Worm (Caenorhabditis elegans) whole organism, young adult: ENCODE data around the gene ZK795.3.

Source experiments
- B0261.1 ChIP-seq: sonication (generic microtip); optimal IDR thresholded peaks from 2 replicates; lab custom pipeline; 2016; ENCODE audit warnings: mild to moderate bottlenecking, missing genetic modification characterization, moderate library complexity, missing compliant biosample characterization
- B0336.3 ChIP-seq: fragments of 200-800 bp; sonication (Bioruptor generic); IDR thresholded peaks from 2 replicates; pipeline ENCODE4 v1.3.6; 2022; ENCODE audit warnings: missing genetic modification characterization, missing compliant biosample characterization
- C06A6.2 ChIP-seq: fragments of 200-800 bp; sonication (Bioruptor generic); conservative IDR thresholded peaks from 2 replicates; pipeline ENCODE4 v1.3.6; 2022; ENCODE audit warnings: missing genetic modification characterization, missing compliant biosample characterization
- D2030.7 ChIP-seq: fragments of 200-800 bp; sonication (Bioruptor generic); IDR thresholded peaks from 2 replicates; pipeline ENCODE4 v1.3.6; 2022; ENCODE audit warnings: missing genetic modification reagents, missing genetic modification characterization, missing compliant biosample characterization
- F33H1.4 ChIP-seq: fragments of 200-800 bp; sonication (Bioruptor generic); IDR thresholded peaks from 2 replicates; pipeline ENCODE4 v1.3.6; 2022; ENCODE audit warnings: missing genetic modification reagents, missing genetic modification characterization, missing compliant biosample characterization
- F39B2.1 ChIP-seq: fragments of 200-800 bp; sonication (Bioruptor generic); IDR thresholded peaks from 2 replicates; pipeline ENCODE4 v1.3.6; 2022; ENCODE audit warnings: missing genetic modification reagents, missing genetic modification characterization, missing compliant biosample characterization
- F49E8.2 ChIP-seq: sonication (generic microtip); optimal IDR thresholded peaks from 3 replicates; lab custom pipeline; 2017; ENCODE audit warnings: missing genetic modification characterization, mild to moderate bottlenecking, missing compliant biosample characterization, antibody characterized with exemption, moderate library complexity; ENCODE audit not compliant: insufficient read depth
- F55B11.4 ChIP-seq: sonication (generic microtip); optimal IDR thresholded peaks from 2 replicates; lab custom pipeline; 2016; ENCODE audit warnings: missing compliant biosample characterization, missing genetic modification characterization, borderline replicate concordance; ENCODE audit not compliant: insufficient read depth
- K11D2.4 ChIP-seq: fragments of 200-800 bp; sonication (Bioruptor generic); IDR thresholded peaks from 2 replicates; pipeline ENCODE4 v1.3.6; 2022; ENCODE audit warnings: missing genetic modification reagents, missing genetic modification characterization, missing compliant biosample characterization
- K12H6.12 ChIP-seq: fragments of 200-800 bp; sonication (Bioruptor generic); optimal IDR thresholded peaks from 2 replicates; lab custom pipeline; 2018; ENCODE audit warnings: mild to moderate bottlenecking, missing genetic modification characterization, missing compliant biosample characterization
- Y67H2A.10 ChIP-seq: fragments of 200-800 bp; sonication (Bioruptor generic); conservative IDR thresholded peaks from 2 replicates; pipeline ENCODE4 v1.3.6; 2022; ENCODE audit warnings: missing genetic modification reagents, missing genetic modification characterization, missing compliant biosample characterization
- Y79H2A.3 ChIP-seq: fragments of 200-800 bp; sonication (Bioruptor generic); conservative IDR thresholded peaks from 2 replicates; pipeline ENCODE4 v1.3.6; 2022; ENCODE audit warnings: missing genetic modification reagents, missing genetic modification characterization, missing compliant biosample characterization
- ZK185.1 ChIP-seq: sonication (generic microtip); optimal IDR thresholded peaks from 2 replicates; lab custom pipeline; 2016; ENCODE audit warnings: mild to moderate bottlenecking, missing genetic modification characterization, missing compliant biosample characterization; ENCODE audit not compliant: poor library complexity, severe bottlenecking
- aptf-2 ChIP-seq: fragments of 200-800 bp; sonication (Bioruptor generic); conservative IDR thresholded peaks from 2 replicates; pipeline ENCODE4 v1.3.6; 2022; ENCODE audit warnings: missing genetic modification reagents, missing genetic modification characterization, missing compliant biosample characterization
- atf-7 ChIP-seq: sonication (generic microtip); optimal IDR thresholded peaks from 2 replicates; lab custom pipeline; 2017; ENCODE audit warnings: mild to moderate bottlenecking, missing genetic modification characterization, missing compliant biosample characterization
- athp-1 ChIP-seq: sonication (generic microtip); optimal IDR thresholded peaks from 2 replicates; lab custom pipeline; 2017; ENCODE audit warnings: mild to moderate bottlenecking, missing genetic modification characterization, missing compliant biosample characterization
- bed-2 ChIP-seq: fragments of 200-800 bp; sonication (Bioruptor generic); IDR thresholded peaks from 2 replicates; pipeline ENCODE4 v1.3.6; 2022; ENCODE audit warnings: missing genetic modification reagents, missing genetic modification characterization, missing compliant biosample characterization
- ccch-3 ChIP-seq: fragments of 200-800 bp; sonication (Bioruptor generic); optimal IDR thresholded peaks from 2 replicates; lab custom pipeline; 2018; ENCODE audit warnings: mild to moderate bottlenecking, missing genetic modification characterization, missing compliant biosample characterization
- cebp-2 ChIP-seq: fragments of 200-800 bp; sonication (Bioruptor generic); IDR thresholded peaks from 2 replicates; pipeline ENCODE4 v1.3.6; 2022; ENCODE audit warnings: missing genetic modification characterization, missing compliant biosample characterization
- ceh-40 ChIP-seq: fragments of 200-800 bp; sonication (Bioruptor generic); IDR thresholded peaks from 2 replicates; pipeline ENCODE4 v1.3.6; 2022; ENCODE audit warnings: missing genetic modification characterization, missing compliant biosample characterization
- ceh-79 ChIP-seq: sonication (generic microtip); optimal IDR thresholded peaks from 2 replicates; lab custom pipeline; 2017; ENCODE audit warnings: mild to moderate bottlenecking, missing genetic modification characterization, missing compliant biosample characterization
- ceh-91 ChIP-seq: fragments of 200-800 bp; sonication (Bioruptor generic); IDR thresholded peaks from 2 replicates; pipeline ENCODE4 v1.3.6; 2022; ENCODE audit warnings: missing genetic modification reagents, missing genetic modification characterization, missing compliant biosample characterization
- chd-7 ChIP-seq: sonication (generic microtip); optimal IDR thresholded peaks from 2 replicates; lab custom pipeline; 2016; ENCODE audit warnings: mild to moderate bottlenecking, missing genetic modification characterization, moderate library complexity, missing compliant biosample characterization
- dpl-1 ChIP-seq: fragments of 150-350 bp; optimal IDR thresholded peaks from 2 replicates; lab custom pipeline; 2014; ENCODE audit warnings: missing biosample characterization, missing genetic modification reagents, missing genetic modification characterization
- efl-1 ChIP-seq: fragments of 150-350 bp; optimal IDR thresholded peaks from 2 replicates; lab custom pipeline; 2014; ENCODE audit warnings: missing biosample characterization, missing genetic modification reagents, missing genetic modification characterization
- egl-18 ChIP-seq: fragments of 200-800 bp; sonication (Bioruptor generic); IDR thresholded peaks from 2 replicates; pipeline ENCODE4 v1.3.6; 2022; ENCODE audit warnings: missing genetic modification reagents, missing genetic modification characterization, missing compliant biosample characterization
- ets-4 ChIP-seq: fragments of 200-800 bp; sonication (Bioruptor generic); optimal IDR thresholded peaks from 2 replicates; lab custom pipeline; 2018; ENCODE audit warnings: mild to moderate bottlenecking, missing genetic modification characterization, missing compliant biosample characterization
- hmg-1.2 ChIP-seq: fragments of 200-800 bp; sonication (Bioruptor generic); IDR thresholded peaks from 2 replicates; pipeline ENCODE4 v1.3.6; 2022; ENCODE audit warnings: missing genetic modification reagents, missing genetic modification characterization, missing compliant biosample characterization
- hsf-1 ChIP-seq: fragments of 200-800 bp; sonication (Bioruptor generic); IDR thresholded peaks from 2 replicates; pipeline ENCODE4 v1.3.6; 2022; ENCODE audit warnings: missing genetic modification reagents, missing genetic modification characterization, missing compliant biosample characterization
- let-526 ChIP-seq: fragments of 200-800 bp; sonication (Bioruptor generic); IDR thresholded peaks from 2 replicates; pipeline ENCODE4 v1.3.6; 2022; ENCODE audit warnings: missing genetic modification reagents, missing genetic modification characterization, missing compliant biosample characterization
- lin-26 ChIP-seq: fragments of 200-800 bp; sonication (Bioruptor generic); IDR thresholded peaks from 2 replicates; pipeline ENCODE4 v1.3.6; 2022; ENCODE audit warnings: missing genetic modification reagents, missing genetic modification characterization, missing compliant biosample characterization
- lin-35 ChIP-seq, 3 experiments: fragments of 150-350 bp in 2 of 3; sonication (generic microtip) in 1 of 3; optimal IDR thresholded peaks; 2 replicates each; lab custom pipeline; 2014 to 2018; ENCODE audit warnings: missing biosample characterization in 3 of 3, missing genetic modification characterization in 3 of 3, missing genetic modification reagents in 3 of 3
- lin-40 ChIP-seq: sonication (generic microtip); optimal IDR thresholded peaks from 2 replicates; lab custom pipeline; 2016; ENCODE audit warnings: missing genetic modification characterization, mild to moderate bottlenecking, missing compliant biosample characterization, missing genotype, missing genetic modification reagents
- lsl-1 ChIP-seq: fragments of 200-800 bp; sonication (Bioruptor generic); optimal IDR thresholded peaks from 2 replicates; lab custom pipeline; 2018; ENCODE audit warnings: mild to moderate bottlenecking, missing genetic modification characterization, moderate library complexity, missing compliant biosample characterization
- madf-10 ChIP-seq: sonication (generic microtip); optimal IDR thresholded peaks from 2 replicates; lab custom pipeline; 2016; ENCODE audit warnings: mild to moderate bottlenecking, missing genetic modification characterization, missing compliant biosample characterization
- madf-6 ChIP-seq: fragments of 200-800 bp; sonication (Bioruptor generic); IDR thresholded peaks from 2 replicates; pipeline ENCODE4 v1.3.6; 2022; ENCODE audit warnings: missing genetic modification reagents, missing genetic modification characterization, missing compliant biosample characterization
- mxl-1 ChIP-seq: sonication (generic microtip); optimal IDR thresholded peaks from 2 replicates; lab custom pipeline; 2016; ENCODE audit warnings: missing genetic modification characterization, missing compliant biosample characterization
- nfya-1 ChIP-seq: sonication (generic microtip); optimal IDR thresholded peaks from 2 replicates; lab custom pipeline; 2017; ENCODE audit warnings: antibody characterized with exemption, missing compliant biosample characterization, missing genetic modification characterization, borderline replicate concordance; ENCODE audit not compliant: insufficient read depth
- nhr-179 ChIP-seq: sonication (generic microtip); optimal IDR thresholded peaks from 2 replicates; lab custom pipeline; 2016; ENCODE audit warnings: mild to moderate bottlenecking, missing genetic modification characterization, missing compliant biosample characterization
- nhr-27 ChIP-seq: fragments of 200-800 bp; sonication (Bioruptor generic); optimal IDR thresholded peaks from 2 replicates; lab custom pipeline; 2018; ENCODE audit warnings: mild to moderate bottlenecking, missing genetic modification characterization, moderate library complexity, missing compliant biosample characterization
- nhr-80 ChIP-seq: sonication (generic microtip); optimal IDR thresholded peaks from 2 replicates; lab custom pipeline; 2016; ENCODE audit warnings: missing genetic modification characterization, missing compliant biosample characterization
- pha-4 ChIP-seq: fragments of 150-350 bp; sonication (generic microtip); optimal IDR thresholded peaks from 2 replicates; lab custom pipeline; 2014; ENCODE audit warnings: missing biosample characterization, missing genetic modification reagents, missing genetic modification characterization
- rec-8 ChIP-seq, 2 experiments: sonication (generic microtip); optimal IDR thresholded peaks; 2 replicates each; lab custom pipeline; 2016; ENCODE audit warnings: mild to moderate bottlenecking in 2 of 2, missing genetic modification characterization in 2 of 2, missing genetic modification reagents in 2 of 2, missing genotype in 2 of 2, missing biosample characterization in 1 of 2, missing compliant biosample characterization in 1 of 2, moderate library complexity in 1 of 2
- sdz-38 ChIP-seq: sonication (generic microtip); optimal IDR thresholded peaks from 2 replicates; lab custom pipeline; 2016; ENCODE audit warnings: missing genotype, missing genetic modification characterization, missing compliant biosample characterization
- snpc-1.1 ChIP-seq: sonication (generic microtip); optimal IDR thresholded peaks from 2 replicates; lab custom pipeline; 2017; ENCODE audit warnings: missing genetic modification characterization, mild to moderate bottlenecking, missing compliant biosample characterization, antibody characterized with exemption, moderate library complexity, missing genotype, missing genetic modification reagents; ENCODE audit not compliant: insufficient read depth
- snpc-1.3 ChIP-seq: sonication (generic microtip); optimal IDR thresholded peaks from 2 replicates; lab custom pipeline; 2017; ENCODE audit warnings: missing genetic modification characterization, mild to moderate bottlenecking, missing compliant biosample characterization, antibody characterized with exemption, moderate library complexity, missing genotype, missing genetic modification reagents; ENCODE audit not compliant: insufficient read depth
- somi-1 ChIP-seq: fragments of 200-800 bp; sonication (Bioruptor generic); optimal IDR thresholded peaks from 2 replicates; lab custom pipeline; 2018; ENCODE audit warnings: mild to moderate bottlenecking, missing genetic modification characterization, missing compliant biosample characterization
- zim-3 ChIP-seq: sonication (generic microtip); optimal IDR thresholded peaks from 2 replicates; lab custom pipeline; 2017; ENCODE audit warnings: mild to moderate bottlenecking, missing genetic modification characterization, moderate library complexity, missing compliant biosample characterization

ZK795.3 gene

ce11 chrIV:12558925-12559450 lies at the start of gene ZK795.3, which contains the start of gene ZK795.2:
Gene ZK795.3, plus strand, starts transcription at chrIV:12559365.
Gene ZK795.2, minus strand, starts transcription at chrIV:12558975.
- TF ChIP-seq egl-18 (no peak), nhr-179 (tag; lab: Kevin White, UChicago) (no peak), D2030.7 (GFP tag; lab: Robert Waterston, UW) (peak; percentile 31; the same call in 1 of the 2 replicates), zim-3 (no peak), athp-1 (tag; lab: Kevin White, UChicago) (no peak), B0261.1 (no peak), hmg-1.2 (GFP tag; lab: Robert Waterston, UW) (peak; percentile 24; the same call in 1 of the 2 replicates), mxl-1 (tag; lab: Kevin White, UChicago) (no peak), dpl-1 (peak; percentile 86), rec-8 (tag; optimal IDR thresholded peaks at IDR 0.05; lab: Kevin White, UChicago) (no peak), pha-4 (no peak), madf-10 (tag; lab: Kevin White, UChicago) (no peak), somi-1 (no peak), nfya-1 (tag; lab: Kevin White, UChicago) (no peak), ceh-40 (GFP tag; lab: Robert Waterston, UW) (no peak), F33H1.4 (GFP tag; lab: Robert Waterston, UW) (peak; percentile 51), F49E8.2 (tag; lab: Kevin White, UChicago) (no peak), ets-4 (GFP tag; lab: Kevin White, UChicago) (no peak), snpc-1.3 (tag; lab: Kevin White, UChicago) (no peak), cebp-2 (no peak), Y79H2A.3 (GFP tag; lab: Robert Waterston, UW) (no peak), let-526 (GFP tag; lab: Robert Waterston, UW) (no peak), bed-2 (GFP tag; lab: Robert Waterston, UW) (no peak), hsf-1 (no peak), chd-7 (tag; lab: Kevin White, UChicago) (no peak), lin-26 (GFP tag; lab: Robert Waterston, UW) (no peak), K12H6.12 (tag; lab: Kevin White, UChicago) (no peak), K11D2.4 (no peak), efl-1 (GFP tag; lab: Kevin White, UChicago) (peak; percentile 87), Y67H2A.10 (GFP tag; lab: Robert Waterston, UW) (no peak), B0336.3 (GFP tag; lab: Robert Waterston, UW) (no peak), madf-6 (peak; percentile 35; the same call in 1 of the 2 replicates), snpc-1.1 (tag; lab: Kevin White, UChicago) (no peak), aptf-2 (GFP tag; lab: Robert Waterston, UW) (no peak), ccch-3 (GFP tag; lab: Kevin White, UChicago) (no peak), lin-40 (tag; lab: Kevin White, UChicago) (peak; percentile 31), ceh-79 (tag; lab: Kevin White, UChicago) (no peak), atf-7 (tag; lab: Kevin White, UChicago) (no peak), sdz-38 (tag; lab: Kevin White, UChicago) (no peak), nhr-80 (tag; lab: Kevin White, UChicago) (no peak), nhr-27 (tag; lab: Kevin White, UChicago) (no peak), lin-35 (GFP tag; optimal IDR thresholded peaks at IDR 0.05; lab: Kevin White, UChicago) (peak; percentile 71 to 95 (median 76)), lsl-1 (GFP tag; lab: Kevin White, UChicago) (peak; percentile 21), C06A6.2 (GFP tag; lab: Robert Waterston, UW) (no peak), ZK185.1 (peak; percentile 23), F55B11.4 (no peak), F39B2.1 (no peak), ceh-91 (GFP tag; lab: Robert Waterston, UW) (no peak)
